Fruit fly (Drosophila melanogaster): ENCODE measurements around the gene brk.

The brk gene

DNA sequence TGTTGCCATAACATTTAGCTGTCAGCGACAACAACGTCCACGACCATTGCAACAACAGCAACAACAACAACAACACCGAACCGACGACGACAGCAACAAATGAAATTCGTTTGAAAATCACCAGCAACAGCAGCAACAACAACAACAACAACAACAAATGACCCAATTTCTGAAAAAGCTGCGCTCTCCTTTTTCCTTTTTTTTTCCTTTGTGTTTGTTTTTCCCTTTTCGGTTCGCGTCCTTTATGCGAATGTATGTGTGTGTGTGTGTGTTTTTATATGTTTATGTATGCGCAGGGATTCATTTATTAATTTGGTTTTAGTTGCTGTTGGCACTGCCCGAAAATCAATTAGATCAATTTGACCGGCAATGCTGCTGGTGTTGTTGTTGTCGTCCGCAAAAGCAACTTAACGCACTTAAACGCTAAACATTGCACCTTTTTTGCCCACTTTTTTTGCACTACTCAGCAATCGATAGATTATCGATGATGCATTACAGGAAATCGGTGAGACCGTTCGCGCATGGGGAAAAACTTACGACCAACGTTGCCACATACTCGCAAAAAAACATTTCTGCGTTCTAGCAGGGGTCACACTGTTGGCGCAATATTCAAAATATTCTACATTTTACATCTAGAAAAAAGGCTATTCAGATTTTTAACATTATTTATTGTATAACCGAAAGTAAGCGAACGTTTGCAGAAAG lies 16.8 kb upstream of the brk start, which contains the start of gene unc-119 (continued):
- TF ChIP-seq CG1603 (tag; optimal IDR thresholded peaks at IDR 0.05): peak; percentile 96
- no peak for TF ChIP-seq Eip74EF (GFP tag; optimal IDR thresholded peaks at IDR 0.05)
- TF ChIP-seq CG8924 (tag; optimal IDR thresholded peaks at IDR 0.05): peak; percentile 40
- peak; percentile 52 for TF ChIP-seq CG15514 (GFP tag; optimal IDR thresholded peaks at IDR 0.05)
- peak; percentile 87 for TF ChIP-seq CG9797 (GFP tag; optimal IDR thresholded peaks at IDR 0.05)
- no peak for TF ChIP-seq lmd (GFP tag; IDR thresholded peaks at IDR 0.05)
- TF ChIP-seq lola (GFP tag; optimal IDR thresholded peaks at IDR 0.05): no peak
- TF ChIP-seq nmo (GFP tag; optimal IDR thresholded peaks at IDR 0.05): peak; percentile 42
- TF ChIP-seq oc (tag; optimal IDR thresholded peaks at IDR 0.05): peak; percentile 9
- TF ChIP-seq CG10267 (tag; optimal IDR thresholded peaks at IDR 0.05): peak; percentile 34
- TF ChIP-seq Side (GFP tag; optimal IDR thresholded peaks at IDR 0.05): no peak
- TF ChIP-seq CG1602 (GFP tag; optimal IDR thresholded peaks at IDR 0.05): no peak
- TF ChIP-seq aop (GFP tag; IDR thresholded peaks at IDR 0.05): no peak
- TF ChIP-seq HmgZ (tag; optimal IDR thresholded peaks at IDR 0.05): peak; percentile 0
- TF ChIP-seq CG5953 (GFP tag; IDR thresholded peaks at IDR 0.05): no peak
- peak; percentile 52 for TF ChIP-seq CoRest (tag; optimal IDR thresholded peaks at IDR 0.05)
- no peak for TF ChIP-seq ranshi (GFP tag; IDR thresholded peaks at IDR 0.05)
- peak; percentile 37 for TF ChIP-seq Myb (GFP tag; optimal IDR thresholded peaks at IDR 0.05)
- peak; percentile 23 for TF ChIP-seq CG8290 (GFP tag; optimal IDR thresholded peaks at IDR 0.05)
- TF ChIP-seq CG8290 (tag; optimal IDR thresholded peaks at IDR 0.05): peak in 1 of 2 experiments; percentile 70
- TF ChIP-seq Elba2 (GFP tag; optimal IDR thresholded peaks at IDR 0.05): no peak
- TF ChIP-seq mirr (GFP tag; optimal IDR thresholded peaks at IDR 0.05): no peak
- TF ChIP-seq CG10147 (GFP tag; optimal IDR thresholded peaks at IDR 0.05): peak; percentile 1
- TF ChIP-seq CG11398 (GFP tag; optimal IDR thresholded peaks at IDR 0.05): no peak
- no peak for TF ChIP-seq CG4282 (GFP tag; optimal IDR thresholded peaks at IDR 0.05)
- TF ChIP-seq gsb-n (tag; optimal IDR thresholded peaks at IDR 0.05): peak; percentile 16
- TF ChIP-seq Oaz (GFP tag; IDR thresholded peaks at IDR 0.05): no peak
- no peak for TF ChIP-seq salm (tag; optimal IDR thresholded peaks at IDR 0.05)
- no peak for TF ChIP-seq Kr (GFP tag; optimal IDR thresholded peaks at IDR 0.05)
- no peak for TF ChIP-seq sob (GFP tag; IDR thresholded peaks at IDR 0.05)
- TF ChIP-seq Deaf1 (tag; optimal IDR thresholded peaks at IDR 0.05): no peak
- TF ChIP-seq mld (GFP tag; IDR thresholded peaks at IDR 0.05; ENCODE audit: partially characterized antibody): peak; percentile 49; the same call in 1 of the 3 replicates
- TF ChIP-seq Dp (GFP tag; optimal IDR thresholded peaks at IDR 0.05): peak; percentile 93
- TF ChIP-seq CG3726 (GFP tag; IDR thresholded peaks at IDR 0.05): no peak
- no peak for TF ChIP-seq bcd (GFP tag; optimal IDR thresholded peaks at IDR 0.05)
- TF ChIP-seq CG7271 (tag; optimal IDR thresholded peaks at IDR 0.05): no peak
- no peak for TF ChIP-seq cad (GFP tag; optimal IDR thresholded peaks at IDR 0.05)
- TF ChIP-seq dysf (GFP tag; IDR thresholded peaks at IDR 0.05): no peak
- peak; percentile 55 for TF ChIP-seq CG13894 (tag; optimal IDR thresholded peaks at IDR 0.05)
- TF ChIP-seq MBD-R2 (GFP tag; IDR thresholded peaks at IDR 0.05): peak; percentile 46
